Fruit fly (Drosophila melanogaster) whole organism, prepupa: ENCODE results near the gene CG4440.

Experiments used
- CG11902 ChIP-seq: fragments of 200-800 bp; sonication (Bioruptor generic); optimal IDR thresholded peaks from 3 replicates; lab custom pipeline; 2016; ENCODE audit warnings: missing biosample characterization, missing genetic modification characterization
- CG6792 ChIP-seq: fragments of 200-800 bp; sonication (Bioruptor generic); optimal IDR thresholded peaks from 3 replicates; lab custom pipeline; 2016; ENCODE audit warnings: missing biosample characterization, missing genetic modification characterization
- Eip75B ChIP-seq: fragments of 200-800 bp; sonication (Bioruptor generic); optimal IDR thresholded peaks from 3 replicates; lab custom pipeline; 2016; ENCODE audit warnings: missing biosample characterization, missing genetic modification characterization
- OdsH ChIP-seq: fragments of 200-800 bp; sonication (Bioruptor generic); optimal IDR thresholded peaks from 3 replicates; lab custom pipeline; 2016; ENCODE audit warnings: missing biosample characterization, missing genetic modification characterization
- eg ChIP-seq: fragments of 200-800 bp; sonication (Bioruptor generic); IDR thresholded peaks from 3 replicates; pipeline ENCODE4 v1.3.6; 2022; ENCODE audit warnings: missing biosample characterization, missing genetic modification characterization
- lz ChIP-seq: fragments of 200-800 bp; sonication (Bioruptor generic); optimal IDR thresholded peaks from 3 replicates; lab custom pipeline; 2016; ENCODE audit warnings: missing biosample characterization, missing genetic modification characterization
- salr ChIP-seq, 2 experiments: fragments of 200-800 bp; sonication (Bioruptor generic); optimal IDR thresholded peaks; 3 replicates each; lab custom pipeline; 2016 to 2018; ENCODE audit warnings: missing biosample characterization in 2 of 2, missing genetic modification characterization in 2 of 2, mild to moderate bottlenecking in 1 of 2

DNA sequence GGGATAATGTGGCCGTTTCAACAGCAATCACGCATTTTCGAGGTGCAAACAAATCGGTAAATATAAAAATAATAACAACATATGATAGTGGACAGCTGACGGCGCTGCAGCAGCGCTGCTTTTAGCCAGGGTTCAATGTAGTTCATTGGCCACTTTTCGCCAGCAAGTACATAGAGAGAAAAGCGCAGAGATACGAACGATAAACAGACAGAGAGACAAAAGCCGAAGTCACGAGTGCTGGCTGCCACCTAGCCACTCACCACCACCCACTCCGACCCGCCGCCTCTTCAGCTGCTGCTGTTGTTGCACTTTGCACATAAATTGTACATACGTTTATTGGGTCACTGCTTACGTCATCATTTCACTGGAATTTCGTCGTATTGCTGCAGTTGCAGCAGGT lies 46.9 kb upstream of the CG4440 start:
- TF ChIP-seq CG6792 (GFP tag; lab: Kevin White, UChicago) (no peak), salr (GFP tag; optimal IDR thresholded peaks at IDR 0.05; lab: Kevin White, UChicago) (no peak), lz (GFP tag; lab: Kevin White, UChicago) (no peak), OdsH (GFP tag; lab: Kevin White, UChicago) (no peak), CG11902 (GFP tag; lab: Kevin White, UChicago) (no peak), eg (GFP tag; lab: Robert Waterston, UW) (no peak), Eip75B (no peak)
